Fruit fly (Drosophila melanogaster) whole organism, embryonic: ENCODE measurements around the gene CG8034.

Source experiments
- Abd-B ChIP-seq: fragments of 200-800 bp; sonication (Bioruptor generic); optimal IDR thresholded peaks from 2 replicates; lab custom pipeline; 2018; ENCODE audit warnings: missing biosample characterization, mild to moderate bottlenecking, missing genetic modification characterization, moderate library complexity
- Atf6 ChIP-seq: fragments of 200-800 bp; sonication (Bioruptor generic); IDR thresholded peaks from 2 replicates; pipeline ENCODE4 v1.3.6; 2022; ENCODE audit warnings: missing biosample characterization, missing genetic modification characterization
- CG10209 ChIP-seq: fragments of 200-800 bp; sonication (Bioruptor generic); optimal IDR thresholded peaks from 3 replicates; lab custom pipeline; 2017; ENCODE audit warnings: missing biosample characterization, mild to moderate bottlenecking, missing genetic modification characterization, missing genetic modification reagents
- CG10654 ChIP-seq: fragments of 200-800 bp; sonication (Bioruptor generic); optimal IDR thresholded peaks from 2 replicates; lab custom pipeline; 2016; ENCODE audit warnings: missing biosample characterization, missing genetic modification characterization
- CG11695 ChIP-seq: fragments of 200-800 bp; sonication (Bioruptor generic); IDR thresholded peaks from 3 replicates; pipeline ENCODE4 v1.3.6; 2022; ENCODE audit warnings: missing biosample characterization, missing genetic modification characterization
- CG13424 ChIP-seq: fragments of 200-800 bp; sonication (Bioruptor generic); optimal IDR thresholded peaks from 2 replicates; lab custom pipeline; 2019; ENCODE audit warnings: missing biosample characterization, mild to moderate bottlenecking, missing genetic modification characterization, moderate library complexity
- CG16779 ChIP-seq: fragments of 200-800 bp; sonication (Bioruptor generic); IDR thresholded peaks from 2 replicates; pipeline ENCODE4 v1.3.6; 2022; ENCODE audit warnings: missing biosample characterization, missing genetic modification characterization
- CG17359 ChIP-seq: fragments of 200-800 bp; sonication (Bioruptor generic); optimal IDR thresholded peaks from 3 replicates; lab custom pipeline; 2018; ENCODE audit warnings: missing biosample characterization, mild to moderate bottlenecking, missing genetic modification characterization, moderate library complexity
- CG18619 ChIP-seq: fragments of 200-800 bp; sonication (Bioruptor generic); optimal IDR thresholded peaks from 3 replicates; lab custom pipeline; 2017; ENCODE audit warnings: missing biosample characterization, mild to moderate bottlenecking, missing genetic modification characterization
- CG2120 ChIP-seq: fragments of 200-800 bp; sonication (Bioruptor generic); optimal IDR thresholded peaks from 3 replicates; lab custom pipeline; 2016; ENCODE audit warnings: missing biosample characterization, missing genetic modification characterization
- CG30020 ChIP-seq: fragments of 200-800 bp; optimal IDR thresholded peaks from 2 replicates; lab custom pipeline; 2019; ENCODE audit warnings: missing biosample characterization, mild to moderate bottlenecking, missing genetic modification characterization, moderate library complexity
- CG30403 ChIP-seq: fragments of 200-800 bp; sonication (Bioruptor generic); optimal IDR thresholded peaks from 3 replicates; lab custom pipeline; 2016; ENCODE audit warnings: missing biosample characterization, missing genetic modification characterization
- CG3995 ChIP-seq: fragments of 200-800 bp; sonication (Bioruptor generic); optimal IDR thresholded peaks from 3 replicates; lab custom pipeline; 2016; ENCODE audit warnings: missing biosample characterization, missing genetic modification characterization
- CG4424 ChIP-seq: fragments of 200-800 bp; sonication (Bioruptor generic); optimal IDR thresholded peaks from 3 replicates; lab custom pipeline; 2016; ENCODE audit warnings: missing biosample characterization, missing genetic modification characterization
- CG6683 ChIP-seq: fragments of 200-800 bp; sonication (Bioruptor generic); optimal IDR thresholded peaks from 2 replicates; lab custom pipeline; 2017; ENCODE audit warnings: missing biosample characterization, mild to moderate bottlenecking, missing genetic modification characterization, missing genetic modification reagents
- CG7556 ChIP-seq: fragments of 200-800 bp; sonication (Bioruptor generic); optimal IDR thresholded peaks from 2 replicates; lab custom pipeline; 2017; ENCODE audit warnings: missing biosample characterization, mild to moderate bottlenecking, missing genetic modification characterization
- CG8281 ChIP-seq: fragments of 200-800 bp; sonication (Bioruptor generic); optimal IDR thresholded peaks from 2 replicates; lab custom pipeline; 2018; ENCODE audit warnings: missing biosample characterization, mild to moderate bottlenecking, missing genetic modification characterization, moderate library complexity
- CG8290 ChIP-seq, 3 experiments: fragments of 200-800 bp; sonication (Bioruptor generic); optimal IDR thresholded peaks; 2 replicates each; lab custom pipeline; 2016 to 2019; ENCODE audit warnings: missing biosample characterization in 3 of 3, missing genetic modification characterization in 3 of 3, mild to moderate bottlenecking in 2 of 3, moderate library complexity in 1 of 3
- CG9727 ChIP-seq: fragments of 200-800 bp; sonication (Bioruptor generic); optimal IDR thresholded peaks from 3 replicates; lab custom pipeline; 2017; ENCODE audit warnings: missing biosample characterization, mild to moderate bottlenecking, missing genetic modification characterization
- D ChIP-seq, 2 experiments: fragments of 200-800 bp in 1 of 2; fragments of >200 bp in 1 of 2; sonication (Bioruptor generic) in 1 of 2; optimal IDR thresholded peaks; 2 replicates in 1 of 2; 3 replicates in 1 of 2; lab custom pipeline; 2017; ENCODE audit warnings: mild to moderate bottlenecking in 1 of 2, missing biosample characterization in 1 of 2, missing genetic modification characterization in 1 of 2, missing genetic modification reagents in 1 of 2
- ERR ChIP-seq: fragments of 200-800 bp; sonication (Bioruptor generic); optimal IDR thresholded peaks from 2 replicates; lab custom pipeline; 2016; ENCODE audit warnings: missing biosample characterization, missing genetic modification characterization
- Ets65A ChIP-seq: fragments of 200-800 bp; sonication (Bioruptor generic); peaks from one replicate; lab custom pipeline; 2016; ENCODE audit warnings: missing biosample characterization, missing genetic modification characterization
- H15 ChIP-seq: fragments of 200-800 bp; sonication (Bioruptor generic); IDR thresholded peaks from 3 replicates; pipeline ENCODE4 v1.3.6; 2022; ENCODE audit warnings: missing biosample characterization, missing genetic modification characterization
- HHEX ChIP-seq: fragments of 200-800 bp; sonication (Bioruptor generic); optimal IDR thresholded peaks from 3 replicates; lab custom pipeline; 2017; ENCODE audit warnings: missing biosample characterization, mild to moderate bottlenecking, missing genetic modification characterization, missing genetic modification reagents
- HLH54F ChIP-seq: fragments of 200-800 bp; sonication (Bioruptor generic); optimal IDR thresholded peaks from 3 replicates; lab custom pipeline; 2016; ENCODE audit warnings: missing biosample characterization, missing genetic modification characterization
- HmgZ ChIP-seq: fragments of 200-800 bp; sonication (Bioruptor generic); optimal IDR thresholded peaks from 2 replicates; lab custom pipeline; 2018; ENCODE audit warnings: missing biosample characterization, mild to moderate bottlenecking, missing genetic modification characterization
- Hr39 ChIP-seq: fragments of >200 bp; optimal IDR thresholded peaks from 2 replicates; lab custom pipeline; 2017
- Hr51 ChIP-seq, 2 experiments: fragments of 200-800 bp; sonication (Bioruptor generic); optimal IDR thresholded peaks; 2 replicates in 1 of 2; 3 replicates in 1 of 2; lab custom pipeline; 2016 to 2018; ENCODE audit warnings: missing biosample characterization in 2 of 2, missing genetic modification characterization in 2 of 2, mild to moderate bottlenecking in 1 of 2, moderate library complexity in 1 of 2
- Med ChIP-seq: fragments of 200-800 bp; sonication (Bioruptor generic); peaks from one replicate; lab custom pipeline; 2016; ENCODE audit warnings: missing biosample characterization, missing genetic modification characterization, mild to moderate bottlenecking, inconsistent platforms, moderate library complexity
- Myb ChIP-seq: fragments of 200-800 bp; sonication (Bioruptor generic); optimal IDR thresholded peaks from 2 replicates; lab custom pipeline; 2016; ENCODE audit warnings: missing biosample characterization, missing genetic modification characterization
- Pdp1 ChIP-seq, 2 experiments: fragments of 200-800 bp; sonication (Bioruptor generic); optimal IDR thresholded peaks; 3 replicates each; lab custom pipeline; 2016; ENCODE audit warnings: missing biosample characterization in 2 of 2, missing genetic modification characterization in 2 of 2, mild to moderate bottlenecking in 1 of 2, moderate library complexity in 1 of 2
- Ptx1 ChIP-seq: fragments of 200-800 bp; sonication (Bioruptor generic); IDR thresholded peaks from 2 replicates; pipeline ENCODE4 v1.3.6; 2022; ENCODE audit warnings: missing biosample characterization, missing genetic modification characterization
- Rfx ChIP-seq: fragments of 200-800 bp; sonication (Bioruptor generic); IDR thresholded peaks from 2 replicates; pipeline ENCODE4 v1.3.6; 2022; ENCODE audit warnings: missing biosample characterization, missing genetic modification characterization
- Xbp1 ChIP-seq: fragments of 200-800 bp; sonication (Bioruptor generic); optimal IDR thresholded peaks from 3 replicates; lab custom pipeline; 2016; ENCODE audit warnings: missing biosample characterization, mild to moderate bottlenecking, missing genetic modification characterization
- bowl ChIP-seq: fragments of 200-800 bp; sonication (Bioruptor generic); IDR thresholded peaks from 2 replicates; pipeline ENCODE4 v1.3.6; 2022; ENCODE audit warnings: missing biosample characterization, missing genetic modification characterization
- ci ChIP-seq: fragments of 200-800 bp; sonication (Bioruptor generic); IDR thresholded peaks from 3 replicates; pipeline ENCODE4 v1.3.6; 2022; ENCODE audit warnings: missing biosample characterization, missing genetic modification characterization
- crol ChIP-seq: fragments of 200-800 bp; sonication (Bioruptor generic); IDR thresholded peaks from 2 replicates; pipeline ENCODE4 v1.3.6; 2022; ENCODE audit warnings: missing biosample characterization, missing genetic modification characterization
- cwo ChIP-seq: fragments of 200-800 bp; sonication (Bioruptor generic); optimal IDR thresholded peaks from 3 replicates; lab custom pipeline; 2017; ENCODE audit warnings: missing biosample characterization, missing genetic modification characterization, mild to moderate bottlenecking, moderate library complexity, missing genetic modification reagents
- lab ChIP-seq: fragments of 200-800 bp; sonication (Bioruptor generic); optimal IDR thresholded peaks from 3 replicates; lab custom pipeline; 2017; ENCODE audit warnings: missing biosample characterization, missing genetic modification characterization, mild to moderate bottlenecking, moderate library complexity, missing genetic modification reagents
- lilli ChIP-seq: fragments of 200-800 bp; sonication (Bioruptor generic); optimal IDR thresholded peaks from 3 replicates; lab custom pipeline; 2016; ENCODE audit warnings: missing biosample characterization, missing genetic modification characterization
- nerfin-1 ChIP-seq: fragments of 200-800 bp; sonication (Bioruptor generic); optimal IDR thresholded peaks from 3 replicates; lab custom pipeline; 2019; ENCODE audit warnings: missing biosample characterization, mild to moderate bottlenecking, missing genetic modification characterization, moderate library complexity
- nmo ChIP-seq: fragments of 200-800 bp; sonication (Bioruptor generic); optimal IDR thresholded peaks from 2 replicates; lab custom pipeline; 2018; ENCODE audit warnings: missing biosample characterization, mild to moderate bottlenecking, missing genetic modification characterization, moderate library complexity
- otp ChIP-seq: fragments of 200-800 bp; sonication (Bioruptor generic); IDR thresholded peaks from 3 replicates; pipeline ENCODE4, ENCODE4 v1.3.6; 2022; ENCODE audit warnings: missing biosample characterization, missing genetic modification characterization
- phol ChIP-seq: fragments of 200-800 bp; sonication (Bioruptor generic); optimal IDR thresholded peaks from 3 replicates; lab custom pipeline; 2018; ENCODE audit warnings: missing biosample characterization, mild to moderate bottlenecking, missing genetic modification characterization, moderate library complexity
- row ChIP-seq: fragments of 200-800 bp; sonication (Bioruptor generic); IDR thresholded peaks from 3 replicates; pipeline ENCODE4 v1.3.6; 2022; ENCODE audit warnings: missing biosample characterization, missing genetic modification characterization
- sens ChIP-seq: fragments of 200-800 bp; sonication (Bioruptor generic); peaks from one replicate; lab custom pipeline; 2016; ENCODE audit warnings: missing biosample characterization, missing genetic modification characterization
- slbo ChIP-seq: fragments of 200-800 bp; sonication (Bioruptor generic); IDR thresholded peaks from 2 replicates; pipeline ENCODE4 v1.3.6; 2022; ENCODE audit warnings: missing biosample characterization, missing genetic modification characterization
- zfh1 ChIP-seq: fragments of 200-800 bp; sonication (Bioruptor generic); IDR thresholded peaks from 3 replicates; pipeline ENCODE4 v1.3.6; 2022; ENCODE audit warnings: missing biosample characterization, missing genetic modification characterization

CG8034 gene

DNA sequence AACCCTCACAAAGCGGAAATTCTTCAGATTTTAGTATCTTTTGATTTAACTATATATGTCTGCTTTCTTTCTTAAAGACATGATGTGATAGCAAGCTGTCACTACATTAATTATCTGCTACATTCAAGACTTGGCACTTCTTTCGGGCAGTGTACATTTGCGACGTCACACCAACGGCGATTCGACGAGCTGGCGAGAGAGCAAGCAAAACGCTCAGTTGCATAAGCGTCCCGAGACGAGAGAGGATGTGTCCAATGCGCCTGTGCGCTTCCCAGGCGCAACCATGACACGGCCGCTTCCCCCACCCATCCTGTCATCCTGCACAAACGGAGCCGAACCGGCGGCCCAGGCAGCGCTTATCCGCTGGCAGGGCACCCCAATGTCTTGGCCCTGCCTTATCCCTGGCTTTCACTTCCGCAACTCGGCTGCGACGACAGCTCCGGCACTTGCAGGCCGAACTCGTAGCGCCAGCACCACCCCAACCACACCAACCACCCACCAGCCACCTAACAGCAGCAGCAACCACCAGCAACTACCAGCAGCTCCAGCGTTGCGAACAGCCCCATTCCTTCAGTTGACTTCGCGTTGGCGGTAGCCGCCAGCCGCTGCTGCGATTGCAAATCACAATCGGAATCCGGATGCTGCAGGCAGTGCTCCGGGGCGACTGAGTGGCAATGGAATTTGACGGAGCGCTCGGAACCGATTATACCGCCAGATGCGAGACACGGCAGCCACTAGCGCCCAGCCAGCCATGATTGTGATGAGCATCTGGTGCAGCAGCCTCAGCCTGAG lies 49.3 kb downstream of the CG8034 start, which contains the start of gene Hs3st-B (continued):
- TF ChIP-seq HmgZ (tag; lab: Kevin White, UChicago): peak; percentile 12
- peak; percentile 87 for TF ChIP-seq Ets65A
- peak; percentile 6; the same call in 1 of the 3 replicates for TF ChIP-seq ci
- TF ChIP-seq Ptx1 (GFP tag; lab: Robert Waterston, UW): 0 out of 2 replicates have a peak, but pooled peaks have one; percentile 13
- peak; percentile 32 for TF ChIP-seq cwo
- no peak for TF ChIP-seq CG3995 (GFP tag; lab: Kevin White, UChicago)
- peak; percentile 69 for TF ChIP-seq sens (GFP tag; lab: Kevin White, UChicago)
- TF ChIP-seq CG18619: peak; percentile 26
- no peak for TF ChIP-seq CG8281 (tag; lab: Kevin White, UChicago)
- no peak for TF ChIP-seq CG13424 (tag; lab: Kevin White, UChicago)
- TF ChIP-seq CG11695 (GFP tag; lab: Robert Waterston, UW): 0 out of 3 replicates have a peak, but pooled peaks have one; percentile 40
- TF ChIP-seq lilli (GFP tag; lab: Kevin White, UChicago): peak; percentile 24
- peak; percentile 29 for TF ChIP-seq CG30403
- peak; percentile 5 for TF ChIP-seq CG4424 (GFP tag; lab: Kevin White, UChicago)
- 0 out of 2 replicates have a peak, but pooled peaks have one; percentile 9 for TF ChIP-seq Atf6
- TF ChIP-seq nerfin-1: peak; percentile 81
- TF ChIP-seq CG10654 (GFP tag; lab: Kevin White, UChicago): no peak
- TF ChIP-seq Med (GFP tag; lab: Kevin White, UChicago): peak; percentile 78
- TF ChIP-seq CG10209 (GFP tag; lab: Kevin White, UChicago): peak; percentile 11
- peak; percentile 34 for TF ChIP-seq CG9727
- no peak for TF ChIP-seq Myb (GFP tag; lab: Kevin White, UChicago)
- no peak for TF ChIP-seq CG30020 (tag; lab: Kevin White, UChicago)
- peak; percentile 65 for TF ChIP-seq CG7556
- no peak for TF ChIP-seq HLH54F (GFP tag; lab: Kevin White, UChicago)
- peak; percentile 47; the same call in 2 of the 3 replicates for TF ChIP-seq zfh1 (GFP tag; lab: Robert Waterston, UW)
- no peak for TF ChIP-seq D (optimal IDR thresholded peaks at IDR 0.05; lab: Kevin White, UChicago)
- no peak for TF ChIP-seq D (GFP tag; optimal IDR thresholded peaks at IDR 0.05; lab: Kevin White, UChicago)
- TF ChIP-seq Rfx (GFP tag; lab: Robert Waterston, UW): peak; percentile 30; the same call in 1 of the 2 replicates
- TF ChIP-seq CG17359 (tag; lab: Kevin White, UChicago): peak; percentile 19
- no peak for TF ChIP-seq lab
- 0 out of 2 replicates have a peak, but pooled peaks have one; percentile 31 for TF ChIP-seq slbo (GFP tag; lab: Robert Waterston, UW)
- TF ChIP-seq Pdp1 (GFP tag; optimal IDR thresholded peaks at IDR 0.05; lab: Kevin White, UChicago): peak in 1 of 2 experiments; percentile 89
- TF ChIP-seq Abd-B (GFP tag; lab: Kevin White, UChicago): no peak
- TF ChIP-seq Hr39 (lab: Kevin White, UChicago): no peak
- no peak for TF ChIP-seq ERR (GFP tag; lab: Kevin White, UChicago)
- TF ChIP-seq bowl (GFP tag; lab: Robert Waterston, UW): no peak
- no peak for TF ChIP-seq otp (GFP tag; lab: Robert Waterston, UW)
- peak; percentile 27 for TF ChIP-seq nmo (GFP tag; lab: Kevin White, UChicago)
- peak; percentile 32 for TF ChIP-seq HHEX
- no peak for TF ChIP-seq H15 (GFP tag; lab: Robert Waterston, UW)
- TF ChIP-seq Xbp1 (GFP tag; lab: Kevin White, UChicago): peak; percentile 34
- 0 out of 2 replicates have a peak, but pooled peaks have one; percentile 54 for TF ChIP-seq CG16779 (GFP tag; lab: Robert Waterston, UW)
- no peak for TF ChIP-seq CG6683 (GFP tag; lab: Kevin White, UChicago)
- TF ChIP-seq CG8290 (GFP tag; optimal IDR thresholded peaks at IDR 0.05; lab: Kevin White, UChicago): no peak
- TF ChIP-seq CG8290 (tag; optimal IDR thresholded peaks at IDR 0.05; lab: Kevin White, UChicago): peak in 1 of 2 experiments; percentile 46
- 0 out of 2 replicates have a peak, but pooled peaks have one; percentile 16 for TF ChIP-seq crol (GFP tag; lab: Robert Waterston, UW)
- TF ChIP-seq CG2120 (GFP tag; lab: Kevin White, UChicago): peak; percentile 32
- 0 out of 3 replicates have a peak, but pooled peaks have one; percentile 24 for TF ChIP-seq row (GFP tag; lab: Robert Waterston, UW)
- TF ChIP-seq Hr51 (GFP tag; optimal IDR thresholded peaks at IDR 0.05; lab: Kevin White, UChicago): no peak
- TF ChIP-seq phol (tag; lab: Kevin White, UChicago): peak; percentile 25
